Worm (Caenorhabditis elegans) whole organism, L2 larva: ENCODE measurements around the gene dnc-1.
A peak's percentile ranks its signal among the peaks of the same experiment; 100 is the strongest.

Experiments
- C34F6.9 ChIP-seq: fragments of 150-350 bp; optimal IDR thresholded peaks from 2 replicates; lab custom pipeline; 2014; ENCODE audit warnings: missing biosample characterization, missing genetic modification characterization
- F13H6.1 ChIP-seq: sonication (generic microtip); optimal IDR thresholded peaks from 2 replicates; lab custom pipeline; 2016; ENCODE audit warnings: missing genetic modification characterization, missing compliant biosample characterization
- R02D3.7 ChIP-seq: fragments of 150-350 bp; optimal IDR thresholded peaks from 2 replicates; lab custom pipeline; 2014; ENCODE audit warnings: missing biosample characterization, missing genetic modification characterization
- Y55F3AM.14 ChIP-seq: fragments of 200-800 bp; sonication (Bioruptor generic); optimal IDR thresholded peaks from 2 replicates; lab custom pipeline; 2018; ENCODE audit warnings: mild to moderate bottlenecking, missing genetic modification characterization, missing compliant biosample characterization
- ZK546.5 ChIP-seq: sonication (generic microtip); optimal IDR thresholded peaks from 2 replicates; lab custom pipeline; 2017; ENCODE audit warnings: missing biosample characterization, missing genetic modification characterization
- alr-1 ChIP-seq: fragments of 150-350 bp; optimal IDR thresholded peaks from 2 replicates; lab custom pipeline; 2014; ENCODE audit warnings: missing biosample characterization, missing genetic modification characterization
- aly-2 ChIP-seq: fragments of 150-350 bp; optimal IDR thresholded peaks from 2 replicates; lab custom pipeline; 2014; ENCODE audit warnings: missing biosample characterization, missing genetic modification characterization
- ama-1 ChIP-seq: fragments of 150-350 bp; optimal IDR thresholded peaks from 2 replicates; lab custom pipeline; 2018; ENCODE audit warnings: inconsistent platforms
- blmp-1 ChIP-seq: sonication (generic microtip); optimal IDR thresholded peaks from 2 replicates; lab custom pipeline; 2017; ENCODE audit warnings: missing genetic modification characterization, mild to moderate bottlenecking, missing compliant biosample characterization, antibody characterized with exemption, moderate library complexity; ENCODE audit not compliant: insufficient read depth
- ceh-16 ChIP-seq: fragments of 150-350 bp; optimal IDR thresholded peaks from 2 replicates; lab custom pipeline; 2014; ENCODE audit warnings: missing biosample characterization, missing genetic modification characterization
- ceh-82 ChIP-seq: fragments of 150-350 bp; optimal IDR thresholded peaks from 2 replicates; lab custom pipeline; 2014; ENCODE audit warnings: missing biosample characterization, missing genetic modification characterization
- crh-2 ChIP-seq: sonication (generic microtip); optimal IDR thresholded peaks from 2 replicates; lab custom pipeline; 2017; ENCODE audit warnings: missing biosample characterization, missing genetic modification characterization
- dmd-4 ChIP-seq: sonication (generic microtip); optimal IDR thresholded peaks from 2 replicates; lab custom pipeline; 2017; ENCODE audit warnings: missing biosample characterization, missing genetic modification characterization
- egl-27 ChIP-seq: sonication (generic microtip); optimal IDR thresholded peaks from 3 replicates; lab custom pipeline; 2017; ENCODE audit warnings: missing biosample characterization, missing genetic modification reagents, missing genetic modification characterization
- elt-1 ChIP-seq: fragments of 150-350 bp; optimal IDR thresholded peaks from 2 replicates; lab custom pipeline; 2014; ENCODE audit warnings: missing biosample characterization, missing genetic modification characterization
- elt-3 ChIP-seq: sonication (generic microtip); optimal IDR thresholded peaks from 2 replicates; lab custom pipeline; 2017; ENCODE audit warnings: missing biosample characterization, missing genetic modification characterization
- fos-1 ChIP-seq: fragments of 150-350 bp; optimal IDR thresholded peaks from 2 replicates; lab custom pipeline; 2014; ENCODE audit warnings: missing biosample characterization, missing genetic modification characterization
- gmeb-1 ChIP-seq: fragments of 150-350 bp; optimal IDR thresholded peaks from 2 replicates; lab custom pipeline; 2014; ENCODE audit warnings: missing biosample characterization, missing genetic modification characterization
- lin-11 ChIP-seq: fragments of 150-350 bp; sonication (generic microtip); optimal IDR thresholded peaks from 2 replicates; lab custom pipeline; 2014; ENCODE audit warnings: missing biosample characterization, missing genetic modification characterization, inconsistent platforms, mixed read lengths
- lin-13 ChIP-seq: fragments of 150-350 bp; optimal IDR thresholded peaks from 2 replicates; lab custom pipeline; 2014; ENCODE audit warnings: missing biosample characterization, missing genetic modification reagents, missing genetic modification characterization
- lin-39 ChIP-seq: fragments of 150-350 bp; optimal IDR thresholded peaks from 2 replicates; lab custom pipeline; 2014; ENCODE audit warnings: missing biosample characterization, missing genetic modification reagents, missing genetic modification characterization
- lsy-2 ChIP-seq, 2 experiments: fragments of 150-350 bp in 1 of 2; sonication (generic microtip) in 1 of 2; optimal IDR thresholded peaks; 2 replicates each; lab custom pipeline; 2014 to 2017; ENCODE audit warnings: missing biosample characterization in 2 of 2, missing genetic modification characterization in 2 of 2
- mab-5 ChIP-seq: fragments of 150-350 bp; optimal IDR thresholded peaks from 2 replicates; lab custom pipeline; 2014; ENCODE audit warnings: missing biosample characterization, missing genetic modification characterization
- mbf-1 ChIP-seq: sonication (generic microtip); optimal IDR thresholded peaks from 2 replicates; lab custom pipeline; 2017; ENCODE audit warnings: missing biosample characterization, missing genetic modification characterization
- mdl-1 ChIP-seq, 2 experiments: fragments of 150-350 bp in 1 of 2; sonication (generic microtip) in 1 of 2; optimal IDR thresholded peaks; 2 replicates each; lab custom pipeline; 2017; ENCODE audit warnings: missing biosample characterization in 2 of 2, missing genetic modification characterization in 2 of 2
- nhr-10 ChIP-seq: sonication (generic microtip); optimal IDR thresholded peaks from 2 replicates; lab custom pipeline; 2017; ENCODE audit warnings: missing biosample characterization, missing genetic modification characterization
- nhr-11 ChIP-seq: fragments of 150-350 bp; optimal IDR thresholded peaks from 2 replicates; lab custom pipeline; 2014; ENCODE audit warnings: missing biosample characterization, missing genetic modification characterization
- nhr-12 ChIP-seq: fragments of 150-350 bp; optimal IDR thresholded peaks from 2 replicates; lab custom pipeline; 2014; ENCODE audit warnings: missing biosample characterization, missing genetic modification characterization
- nhr-129 ChIP-seq: fragments of 150-350 bp; optimal IDR thresholded peaks from 2 replicates; lab custom pipeline; 2014; ENCODE audit warnings: missing biosample characterization, missing genetic modification characterization
- nhr-21 ChIP-seq: fragments of 150-350 bp; optimal IDR thresholded peaks from 2 replicates; lab custom pipeline; 2014; ENCODE audit warnings: missing biosample characterization, missing genetic modification characterization
- nhr-23 ChIP-seq: fragments of 150-350 bp; optimal IDR thresholded peaks from 2 replicates; lab custom pipeline; 2014; ENCODE audit warnings: missing biosample characterization, missing genetic modification reagents, missing genetic modification characterization
- nhr-237 ChIP-seq: fragments of 150-350 bp; optimal IDR thresholded peaks from 2 replicates; lab custom pipeline; 2014; ENCODE audit warnings: missing biosample characterization, missing genetic modification characterization
- nhr-25 ChIP-seq: fragments of 150-350 bp; sonication (generic microtip); optimal IDR thresholded peaks from 3 replicates; lab custom pipeline; 2014; ENCODE audit warnings: missing biosample characterization, missing genetic modification characterization
- nhr-6 ChIP-seq: fragments of 150-350 bp; optimal IDR thresholded peaks from 2 replicates; lab custom pipeline; 2014; ENCODE audit warnings: missing biosample characterization, missing genetic modification characterization
- nhr-77 ChIP-seq: fragments of 150-350 bp; optimal IDR thresholded peaks from 2 replicates; lab custom pipeline; 2014; ENCODE audit warnings: missing biosample characterization, missing genetic modification characterization
- peb-1 ChIP-seq: fragments of 150-350 bp; optimal IDR thresholded peaks from 2 replicates; lab custom pipeline; 2014; ENCODE audit warnings: missing biosample characterization, missing genetic modification characterization
- sem-4 ChIP-seq: fragments of 150-350 bp; optimal IDR thresholded peaks from 2 replicates; lab custom pipeline; 2014; ENCODE audit warnings: missing biosample characterization, missing genetic modification reagents, missing genetic modification characterization
- skn-1 ChIP-seq: sonication (generic microtip); optimal IDR thresholded peaks from 2 replicates; lab custom pipeline; 2017; ENCODE audit warnings: missing biosample characterization, missing genetic modification characterization
- sma-3 ChIP-seq: sonication (generic microtip); optimal IDR thresholded peaks from 2 replicates; lab custom pipeline; 2016; ENCODE audit warnings: missing genetic modification reagents, missing genetic modification characterization, missing compliant biosample characterization
- sma-9 ChIP-seq, 2 experiments: fragments of 150-350 bp in 1 of 2; sonication (generic microtip) in 1 of 2; optimal IDR thresholded peaks; 2 replicates each; lab custom pipeline; 2014 to 2016; ENCODE audit warnings: missing genetic modification characterization in 2 of 2, mild to moderate bottlenecking in 1 of 2, missing biosample characterization in 1 of 2, missing compliant biosample characterization in 1 of 2, missing genetic modification reagents in 1 of 2, moderate library complexity in 1 of 2
- snpc-4 ChIP-seq: fragments of 150-350 bp; optimal IDR thresholded peaks from 2 replicates; lab custom pipeline; 2014; ENCODE audit warnings: missing biosample characterization, missing genetic modification characterization
- unc-39 ChIP-seq: fragments of 150-350 bp; optimal IDR thresholded peaks from 2 replicates; lab custom pipeline; 2014; ENCODE audit warnings: missing biosample characterization, missing genetic modification characterization
- unc-55 ChIP-seq: fragments of 150-350 bp; sonication (generic microtip); optimal IDR thresholded peaks from 3 replicates; lab custom pipeline; 2014; ENCODE audit warnings: missing biosample characterization, missing genetic modification reagents, missing genetic modification characterization
- unc-62 ChIP-seq: fragments of 150-350 bp; optimal IDR thresholded peaks from 2 replicates; lab custom pipeline; 2014; ENCODE audit warnings: missing biosample characterization, missing genetic modification reagents, missing genetic modification characterization
- zag-1 ChIP-seq: fragments of 150-350 bp; optimal IDR thresholded peaks from 2 replicates; lab custom pipeline; 2014; ENCODE audit warnings: missing biosample characterization, missing genetic modification characterization
- ztf-1 ChIP-seq: fragments of 200-800 bp; sonication (Bioruptor generic); conservative IDR thresholded peaks from 2 replicates; pipeline ENCODE4 v1.3.6; 2022; ENCODE audit warnings: missing genetic modification characterization, missing compliant biosample characterization
- ztf-11 ChIP-seq: sonication (generic microtip); optimal IDR thresholded peaks from 2 replicates; lab custom pipeline; 2017; ENCODE audit warnings: missing biosample characterization, missing genetic modification characterization
- ztf-4 ChIP-seq: fragments of 150-350 bp; optimal IDR thresholded peaks from 2 replicates; lab custom pipeline; 2014; ENCODE audit warnings: missing biosample characterization, missing genetic modification characterization

dnc-1 gene

ce11 chrIV:10935336-10935735, 2.3 kb upstream of the dnc-1 start:
- TF ChIP-seq nhr-23 (tag; lab: Kevin White, UChicago): no peak
- TF ChIP-seq gmeb-1 (tag; lab: Kevin White, UChicago): peak; percentile 64
- TF ChIP-seq lsy-2 (tag; optimal IDR thresholded peaks at IDR 0.05; lab: Kevin White, UChicago): peak; percentile 39 to 93
- TF ChIP-seq mbf-1 (tag; lab: Kevin White, UChicago): no peak
- TF ChIP-seq nhr-237: no peak
- no peak for TF ChIP-seq unc-39
- TF ChIP-seq nhr-25: peak; percentile 74
- TF ChIP-seq sem-4: peak; percentile 91
- no peak for TF ChIP-seq nhr-10
- TF ChIP-seq ZK546.5 (tag; lab: Kevin White, UChicago): no peak
- no peak for TF ChIP-seq nhr-12 (tag; lab: Kevin White, UChicago)
- no peak for TF ChIP-seq peb-1
- TF ChIP-seq elt-3: no peak
- TF ChIP-seq elt-1 (tag; lab: Kevin White, UChicago): no peak
- TF ChIP-seq F13H6.1 (tag; lab: Kevin White, UChicago): peak; percentile 93
- TF ChIP-seq nhr-11 (tag; lab: Kevin White, UChicago): no peak
- TF ChIP-seq ceh-82 (tag; lab: Kevin White, UChicago): no peak
- no peak for TF ChIP-seq nhr-77
- TF ChIP-seq blmp-1 (tag; lab: Kevin White, UChicago): peak; percentile 52
- peak; percentile 80 for TF ChIP-seq Y55F3AM.14 (GFP tag; lab: Kevin White, UChicago)
- TF ChIP-seq lin-11 (tag; lab: Kevin White, UChicago): peak; percentile 74
- TF ChIP-seq mab-5: peak; percentile 50
- no peak for TF ChIP-seq ceh-16 (tag; lab: Kevin White, UChicago)
- TF ChIP-seq nhr-6 (tag; lab: Kevin White, UChicago): peak; percentile 82
- peak; percentile 78 for TF ChIP-seq egl-27 (tag; lab: Kevin White, UChicago)
- peak; percentile 90 for TF ChIP-seq ztf-4 (tag; lab: Kevin White, UChicago)
- peak; percentile 84 for TF ChIP-seq ama-1 (lab: Kevin White, UChicago)
- TF ChIP-seq zag-1: peak; percentile 60
- peak; percentile 80 for TF ChIP-seq nhr-21 (tag; lab: Kevin White, UChicago)
- no peak for TF ChIP-seq R02D3.7 (tag; lab: Kevin White, UChicago)
- peak; percentile 97 for TF ChIP-seq nhr-129
- peak; percentile 96 for TF ChIP-seq C34F6.9 (tag; lab: Kevin White, UChicago)
- peak; percentile 88 for TF ChIP-seq crh-2 (tag; lab: Kevin White, UChicago)
- TF ChIP-seq aly-2 (tag; lab: Kevin White, UChicago): no peak
- peak; percentile 46 for TF ChIP-seq snpc-4 (tag; lab: Kevin White, UChicago)
- peak; percentile 66 for TF ChIP-seq fos-1 (tag; lab: Kevin White, UChicago)
- TF ChIP-seq mdl-1 (tag; optimal IDR thresholded peaks at IDR 0.05; lab: Kevin White, UChicago): peak in 1 of 2 experiments; percentile 86
- TF ChIP-seq sma-9 (GFP tag; optimal IDR thresholded peaks at IDR 0.05; lab: Kevin White, UChicago): peak; percentile 96
- no peak for TF ChIP-seq sma-9 (tag; optimal IDR thresholded peaks at IDR 0.05; lab: Kevin White, UChicago)
- peak; percentile 31 for TF ChIP-seq skn-1 (tag; lab: Kevin White, UChicago)
- TF ChIP-seq lin-39: no peak
- TF ChIP-seq unc-55 (GFP tag; lab: Kevin White, UChicago): peak; percentile 34
- TF ChIP-seq alr-1 (tag; lab: Kevin White, UChicago): no peak
- TF ChIP-seq unc-62: no peak
- TF ChIP-seq ztf-11 (tag; lab: Kevin White, UChicago): no peak
- peak; percentile 71 for TF ChIP-seq sma-3 (GFP tag; lab: Kevin White, UChicago)
- no peak for TF ChIP-seq dmd-4 (tag; lab: Kevin White, UChicago)
- peak; percentile 77 for TF ChIP-seq lin-13 (GFP tag; lab: Kevin White, UChicago)
- TF ChIP-seq ztf-1 (GFP tag; lab: Robert Waterston, UW): no peak
